Fruit fly (Drosophila melanogaster): ENCODE results near the gene SelT.

dm6 chr2L:5044361-5044891 is 33.7 kb downstream of the SelT start, which contains the start of gene CG31650:
- TF ChIP-seq CG8119 (GFP tag; IDR thresholded peaks at IDR 0.05): no peak
- no peak for TF ChIP-seq Sox102F (GFP tag; optimal IDR thresholded peaks at IDR 0.05)
- TF ChIP-seq CG16779 (tag; optimal IDR thresholded peaks at IDR 0.05): no peak
- no peak for TF ChIP-seq CG1621 (tag; optimal IDR thresholded peaks at IDR 0.05)
- TF ChIP-seq Sox14 (GFP tag; optimal IDR thresholded peaks at IDR 0.05): no peak
- TF ChIP-seq achi (GFP tag; optimal IDR thresholded peaks at IDR 0.05): no peak
- no peak for TF ChIP-seq Gug (GFP tag; IDR thresholded peaks at IDR 0.05)
- no peak for TF ChIP-seq CG11902 (GFP tag; optimal IDR thresholded peaks at IDR 0.05)
- no peak for TF ChIP-seq ss (GFP tag; optimal IDR thresholded peaks at IDR 0.05)

Measured in whole organism, prepupa.